Worm (Caenorhabditis elegans) whole organism, early embryonic: ENCODE results near the gene ifd-2.

Source experiments
- B0310.2 ChIP-seq: sonication (generic microtip); optimal IDR thresholded peaks from 2 replicates; lab custom pipeline; 2016; ENCODE audit warnings: mild to moderate bottlenecking, missing genetic modification characterization, missing compliant biosample characterization
- aly-1 ChIP-seq: sonication (generic microtip); optimal IDR thresholded peaks from 2 replicates; lab custom pipeline; 2016; ENCODE audit warnings: missing genetic modification characterization, missing compliant biosample characterization
- ama-1 ChIP-seq: fragments of 150-350 bp; optimal IDR thresholded peaks from 2 replicates; lab custom pipeline; 2014
- ceh-13 ChIP-seq: fragments of 200-800 bp; sonication (Bioruptor generic); optimal IDR thresholded peaks from 2 replicates; lab custom pipeline; 2018; ENCODE audit warnings: mild to moderate bottlenecking, missing genetic modification characterization, missing compliant biosample characterization
- ceh-36 ChIP-seq: sonication (generic microtip); optimal IDR thresholded peaks from 2 replicates; lab custom pipeline; 2016; ENCODE audit warnings: missing genetic modification characterization, inconsistent platforms, missing compliant biosample characterization
- ets-7 ChIP-seq: sonication (generic microtip); optimal IDR thresholded peaks from 2 replicates; lab custom pipeline; 2016; ENCODE audit warnings: missing genotype, missing genetic modification characterization, missing compliant biosample characterization
- flt-1 ChIP-seq: fragments of 200-800 bp; sonication (Bioruptor generic); IDR thresholded peaks from 2 replicates; pipeline ENCODE4 v1.3.6; 2022; ENCODE audit warnings: missing genetic modification characterization, missing compliant biosample characterization
- hmg-4 ChIP-seq: fragments of 200-800 bp; sonication (Bioruptor generic); optimal IDR thresholded peaks from 2 replicates; lab custom pipeline; 2018; ENCODE audit warnings: mild to moderate bottlenecking, missing genetic modification characterization, missing compliant biosample characterization
- pes-1 ChIP-seq: fragments of 200-800 bp; sonication (Bioruptor generic); IDR thresholded peaks from 2 replicates; pipeline ENCODE4 v1.3.6; 2022; ENCODE audit warnings: missing genetic modification reagents, missing genetic modification characterization, missing compliant biosample characterization
- tbx-37 ChIP-seq: fragments of 200-800 bp; sonication (Bioruptor generic); conservative IDR thresholded peaks from 2 replicates; pipeline ENCODE4 v1.3.6; 2022; ENCODE audit warnings: missing genetic modification reagents, missing genetic modification characterization, missing compliant biosample characterization
- tra-4 ChIP-seq: sonication (generic microtip); optimal IDR thresholded peaks from 2 replicates; lab custom pipeline; 2017; ENCODE audit warnings: missing genetic modification characterization, missing compliant biosample characterization

DNA sequence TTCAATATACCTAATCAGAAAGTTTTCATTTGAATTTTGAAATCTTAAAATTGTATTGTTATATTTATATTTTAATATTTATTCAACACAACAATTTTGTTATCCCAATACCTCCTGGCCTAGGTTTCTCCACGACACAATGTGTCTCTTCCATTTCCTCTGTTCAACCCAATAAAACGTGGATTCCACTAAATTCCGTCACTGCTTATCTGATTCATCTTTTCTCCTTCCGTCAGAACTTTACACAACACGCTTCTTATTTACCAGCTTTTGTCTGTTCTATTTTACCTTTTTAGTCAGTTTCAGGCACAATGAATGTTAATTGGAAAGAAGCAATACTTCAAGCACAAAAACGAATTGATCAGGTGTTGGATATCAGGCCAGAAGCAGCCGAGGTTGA lies 18.7 kb upstream of the ifd-2 start, which contains the start of gene F39H12.1:
- TF ChIP-seq tbx-37 (no peak), pes-1 (GFP tag; lab: Robert Waterston, UW) (no peak), hmg-4 (GFP tag; lab: Kevin White, UChicago) (no peak), B0310.2 (tag; lab: Kevin White, UChicago) (no peak), flt-1 (GFP tag; lab: Robert Waterston, UW) (no peak), ama-1 (lab: Kevin White, UChicago) (no peak), ets-7 (tag; lab: Kevin White, UChicago) (no peak), aly-1 (tag; lab: Kevin White, UChicago) (no peak), tra-4 (no peak), ceh-36 (tag; lab: Kevin White, UChicago) (no peak), ceh-13 (GFP tag; lab: Kevin White, UChicago) (no peak)
